Worm (Caenorhabditis elegans): ENCODE measurements around the gene unc-61.

unc-61 gene

DNA sequence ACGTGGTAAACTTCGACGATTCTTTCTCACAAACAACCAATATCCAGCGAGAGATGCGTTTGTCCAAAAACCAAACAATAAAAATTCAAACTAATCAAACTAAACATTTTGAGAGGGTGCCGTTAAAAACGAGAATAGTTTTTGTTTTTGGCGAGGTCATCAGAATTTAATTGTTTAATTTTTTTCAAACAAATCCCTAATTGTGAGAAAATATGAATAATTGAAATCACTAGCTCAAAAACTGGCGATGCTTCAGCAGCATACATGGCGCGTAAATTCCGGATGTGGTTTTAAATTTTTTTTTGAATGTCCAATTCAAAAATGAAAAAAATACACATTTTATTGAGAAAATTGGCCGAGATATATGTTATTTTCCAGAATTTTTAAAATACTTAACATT lies 14.5 kb downstream of the unc-61 start, which contains the start of gene R08A2.1:
Gene R08A2.1 (minus strand): TSS at position 101 of the 400 bp plus-strand sequence.
- no peak for TF ChIP-seq ets-7 (tag; optimal IDR thresholded peaks at IDR 0.05)
- TF ChIP-seq tbx-11 (GFP tag; IDR thresholded peaks at IDR 0.05), result no peak
- no peak for TF ChIP-seq aly-1 (tag; optimal IDR thresholded peaks at IDR 0.05)
- no peak for TF ChIP-seq sea-1 (GFP tag; conservative IDR thresholded peaks at IDR 0.05)
- no peak for TF ChIP-seq scrt-1 (GFP tag; IDR thresholded peaks at IDR 0.05)
- TF ChIP-seq hmbx-1 (tag; optimal IDR thresholded peaks at IDR 0.05), result no peak

DNA sequence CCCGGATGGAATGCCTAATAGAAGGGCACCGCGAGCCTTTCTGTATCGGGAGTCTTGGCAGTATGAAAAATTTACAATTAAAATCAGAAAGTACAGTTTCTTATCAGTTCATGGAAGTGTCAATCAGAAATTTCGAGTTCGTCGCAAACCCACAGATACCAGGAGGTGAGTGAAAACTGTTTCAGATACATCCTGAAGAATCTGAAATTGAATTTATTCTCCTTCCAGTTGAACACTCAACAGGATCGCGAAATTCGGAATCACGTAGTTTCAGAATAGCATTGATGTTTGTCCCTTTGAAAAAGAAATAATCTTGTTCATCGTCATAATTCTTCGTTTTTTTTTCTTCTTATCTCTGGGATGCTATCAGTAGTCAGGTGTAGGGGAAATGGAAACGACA lies 17.9 kb downstream of the unc-61 start, which contains the start of gene fbxa-147:
Gene fbxa-147 (plus strand): TSS at position 386 of the 400 bp plus-strand sequence.
- no peak for TF ChIP-seq F13C5.2 (tag; optimal IDR thresholded peaks at IDR 0.05)
- TF ChIP-seq hnd-1 (tag; optimal IDR thresholded peaks at IDR 0.05), result no peak
- TF ChIP-seq hmbx-1 (tag; optimal IDR thresholded peaks at IDR 0.05), result no peak
- TF ChIP-seq ets-7 (tag; optimal IDR thresholded peaks at IDR 0.05), result no peak
- TF ChIP-seq ceh-13 (GFP tag; optimal IDR thresholded peaks at IDR 0.05), result no peak
- TF ChIP-seq flt-1 (GFP tag; IDR thresholded peaks at IDR 0.05), result no peak
- no peak for TF ChIP-seq sea-1 (GFP tag; conservative IDR thresholded peaks at IDR 0.05)
- no peak for TF ChIP-seq scrt-1 (GFP tag; IDR thresholded peaks at IDR 0.05)
- no peak for TF ChIP-seq tbx-37 (GFP tag; conservative IDR thresholded peaks at IDR 0.05)
- no peak for TF ChIP-seq B0310.2 (tag; optimal IDR thresholded peaks at IDR 0.05)
- no peak for TF ChIP-seq hmg-4 (GFP tag; optimal IDR thresholded peaks at IDR 0.05)
- no peak for TF ChIP-seq pes-1 (GFP tag; IDR thresholded peaks at IDR 0.05)
- no peak for TF ChIP-seq tbx-11 (GFP tag; IDR thresholded peaks at IDR 0.05)
- TF ChIP-seq tra-4 (tag; optimal IDR thresholded peaks at IDR 0.05), result no peak
- no peak for TF ChIP-seq aly-1 (tag; optimal IDR thresholded peaks at IDR 0.05)

DNA sequence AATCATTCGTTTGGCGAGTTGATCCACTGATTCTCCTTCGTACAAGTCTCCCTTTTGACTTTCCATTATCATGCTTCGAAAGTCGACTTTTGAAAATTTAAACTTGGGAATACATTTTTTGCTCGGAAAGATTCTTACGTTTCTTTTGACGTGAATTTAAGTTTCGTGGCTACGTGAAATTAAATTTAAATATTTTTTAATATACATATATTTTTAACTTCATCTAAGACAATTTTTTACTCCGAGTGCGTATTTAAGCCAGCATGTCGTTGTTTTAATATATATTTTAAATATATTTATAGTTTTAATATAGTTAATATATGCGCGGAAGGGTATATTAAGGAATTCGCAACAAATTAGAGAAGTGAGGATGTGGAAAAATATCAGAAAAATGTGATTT lies 18.4 kb downstream of the unc-61 start, which contains the start of gene R08A2.2:
Gene R08A2.2 (minus strand): TSS at position 101 of the 400 bp plus-strand sequence.
- TF ChIP-seq ceh-13 (GFP tag; optimal IDR thresholded peaks at IDR 0.05), result no peak
- TF ChIP-seq F13C5.2 (tag; optimal IDR thresholded peaks at IDR 0.05), result no peak
- TF ChIP-seq ceh-36 (tag; optimal IDR thresholded peaks at IDR 0.05), result no peak
- TF ChIP-seq sea-1 (GFP tag; conservative IDR thresholded peaks at IDR 0.05), result no peak
- TF ChIP-seq tbx-11 (GFP tag; IDR thresholded peaks at IDR 0.05), result no peak
- TF ChIP-seq hnd-1 (tag; optimal IDR thresholded peaks at IDR 0.05), result no peak
- no peak for TF ChIP-seq hmg-4 (GFP tag; optimal IDR thresholded peaks at IDR 0.05)
- no peak for TF ChIP-seq B0310.2 (tag; optimal IDR thresholded peaks at IDR 0.05)
- no peak for TF ChIP-seq pes-1 (GFP tag; IDR thresholded peaks at IDR 0.05)
- TF ChIP-seq hmbx-1 (tag; optimal IDR thresholded peaks at IDR 0.05), result no peak
- TF ChIP-seq ama-1 (optimal IDR thresholded peaks at IDR 0.05), result no peak
- TF ChIP-seq flt-1 (GFP tag; IDR thresholded peaks at IDR 0.05), result no peak
- TF ChIP-seq aly-1 (tag; optimal IDR thresholded peaks at IDR 0.05), result no peak
- no peak for TF ChIP-seq ets-7 (tag; optimal IDR thresholded peaks at IDR 0.05)

DNA sequence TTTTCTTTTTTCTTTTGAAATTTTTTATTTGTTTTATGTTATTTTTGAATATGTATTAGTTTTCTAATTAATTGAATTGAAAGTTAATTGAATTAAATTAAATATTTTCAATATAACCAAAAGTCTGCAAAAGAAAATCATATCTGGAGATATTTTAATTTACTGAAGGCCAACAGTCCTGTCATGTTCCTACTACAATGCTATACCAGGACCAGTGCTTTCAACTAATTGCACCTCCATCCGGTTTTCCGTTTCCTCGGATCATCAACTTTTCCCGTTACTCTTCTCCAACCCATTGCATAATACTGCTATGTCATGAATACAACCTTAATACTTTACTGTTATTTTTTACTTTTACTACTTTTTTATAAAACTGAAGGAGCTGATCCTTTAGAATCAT lies 21.7 kb downstream of the unc-61 start, which contains the start of gene R08A2.5:
Gene R08A2.5 (plus strand): TSS at position 301 of the 400 bp plus-strand sequence.
- TF ChIP-seq ama-1 (optimal IDR thresholded peaks at IDR 0.05), result no peak
- no peak for TF ChIP-seq hmg-4 (GFP tag; optimal IDR thresholded peaks at IDR 0.05)
- TF ChIP-seq B0310.2 (tag; optimal IDR thresholded peaks at IDR 0.05), result no peak
- no peak for TF ChIP-seq F13C5.2 (tag; optimal IDR thresholded peaks at IDR 0.05)
- no peak for TF ChIP-seq tbx-37 (GFP tag; conservative IDR thresholded peaks at IDR 0.05)
- no peak for TF ChIP-seq tra-4 (tag; optimal IDR thresholded peaks at IDR 0.05)
- no peak for TF ChIP-seq ceh-13 (GFP tag; optimal IDR thresholded peaks at IDR 0.05)
- TF ChIP-seq flt-1 (GFP tag; IDR thresholded peaks at IDR 0.05), result no peak
- TF ChIP-seq scrt-1 (GFP tag; IDR thresholded peaks at IDR 0.05), result no peak
- no peak for TF ChIP-seq ets-7 (tag; optimal IDR thresholded peaks at IDR 0.05)
- TF ChIP-seq aly-1 (tag; optimal IDR thresholded peaks at IDR 0.05), result no peak
- TF ChIP-seq sea-1 (GFP tag; conservative IDR thresholded peaks at IDR 0.05), result no peak
- TF ChIP-seq hnd-1 (tag; optimal IDR thresholded peaks at IDR 0.05), result no peak

- TF ChIP-seq hnd-1 (tag; optimal IDR thresholded peaks at IDR 0.05), result no peak
- TF ChIP-seq ceh-36 (tag; optimal IDR thresholded peaks at IDR 0.05), result no peak
- TF ChIP-seq hmbx-1 (tag; optimal IDR thresholded peaks at IDR 0.05), result no peak
- TF ChIP-seq tbx-11 (GFP tag; IDR thresholded peaks at IDR 0.05), result no peak
- TF ChIP-seq hmg-4 (GFP tag; optimal IDR thresholded peaks at IDR 0.05), result no peak
Measured at ce11 chrV:14711077-14711476, 23.0 kb downstream of the unc-61 start, which contains the start of gene ssp-33. TSS of gene ssp-33 (plus strand) at chrV:14711377.

ce11 chrV:14707958-14708357 lies 26.1 kb downstream of the unc-61 start, which contains the start of gene R08A2.9:
TSS of gene R08A2.9 (plus strand) at chrV:14708258.
- TF ChIP-seq scrt-1 (GFP tag; IDR thresholded peaks at IDR 0.05) (no peak), tra-4 (tag; optimal IDR thresholded peaks at IDR 0.05) (no peak), tbx-37 (GFP tag; conservative IDR thresholded peaks at IDR 0.05) (no peak), ama-1 (optimal IDR thresholded peaks at IDR 0.05) (no peak), B0310.2 (tag; optimal IDR thresholded peaks at IDR 0.05) (no peak), ceh-36 (tag; optimal IDR thresholded peaks at IDR 0.05) (no peak), ets-7 (tag; optimal IDR thresholded peaks at IDR 0.05) (no peak), tbx-11 (GFP tag; IDR thresholded peaks at IDR 0.05) (no peak), hnd-1 (tag; optimal IDR thresholded peaks at IDR 0.05) (no peak), ceh-13 (GFP tag; optimal IDR thresholded peaks at IDR 0.05) (no peak), hmbx-1 (tag; optimal IDR thresholded peaks at IDR 0.05) (no peak), pes-1 (GFP tag; IDR thresholded peaks at IDR 0.05) (no peak)

ce11 chrV:14698666-14699065 lies 35.4 kb downstream of the unc-61 start, which contains the start of gene set-5:
TSS of gene set-5 (plus strand) at chrV:14698966.
- no peak for TF ChIP-seq F13C5.2 (tag; optimal IDR thresholded peaks at IDR 0.05)

- no peak for TF ChIP-seq hmg-4 (GFP tag; optimal IDR thresholded peaks at IDR 0.05)
Measured at ce11 chrV:14698005-14698404, 36.0 kb downstream of the unc-61 start.
